Fruit fly (Drosophila melanogaster) S2 (cell line): ENCODE results near the gene sdt.

Source experiments
- CG8478 ChIP-seq: fragments of >200 bp; optimal IDR thresholded peaks from 2 replicates; lab custom pipeline; 2018
- CTCF ChIP-seq, 2 experiments: fragments of >200 bp; optimal IDR thresholded peaks; 2 replicates each; lab custom pipeline; 2018

DNA sequence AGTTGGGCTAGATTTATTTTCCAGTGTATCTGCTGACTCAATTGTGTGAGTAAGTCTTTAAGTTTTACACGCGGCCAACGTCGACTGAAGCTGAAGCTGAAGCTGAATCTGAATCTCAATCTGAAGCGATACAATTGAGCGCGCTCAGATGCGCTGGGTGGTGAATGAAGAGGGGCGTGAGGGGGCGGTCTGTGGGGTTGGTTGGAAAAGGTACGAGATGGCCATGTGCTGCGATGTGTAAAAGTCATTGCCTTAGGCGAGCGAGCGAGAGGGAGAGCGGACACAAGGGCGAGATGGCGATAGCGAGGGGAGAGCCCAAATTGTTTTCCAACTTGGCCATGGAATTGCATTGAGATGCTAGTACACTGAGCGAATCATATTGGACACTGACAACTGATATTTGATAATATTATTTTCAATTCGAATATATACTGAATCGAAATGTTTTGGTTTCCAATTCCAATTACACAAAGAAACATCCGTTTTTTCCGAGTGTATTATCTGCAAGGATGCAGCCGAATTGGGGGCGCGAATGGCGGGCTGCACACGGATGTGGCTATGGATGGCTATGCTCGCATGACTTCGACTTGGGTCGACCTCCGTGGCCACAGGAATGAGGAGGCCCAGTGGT lies 18.4 kb downstream of the sdt start:
- no peak for TF ChIP-seq CG8478
- no peak for TF ChIP-seq CTCF (optimal IDR thresholded peaks at IDR 0.05; lab: Kevin White, UChicago)
